Fruit fly (Drosophila melanogaster) whole organism, wandering third instar larva: ENCODE data around the gene CAH3.

Experiments
- GATAd ChIP-seq: sonication (Bioruptor generic); optimal IDR thresholded peaks from 2 replicates; lab custom pipeline; 2016; ENCODE audit warnings: missing biosample characterization, missing genetic modification characterization
- Hnf4 ChIP-seq: fragments of 200-800 bp; sonication (Bioruptor generic); optimal IDR thresholded peaks from 2 replicates; lab custom pipeline; 2016; ENCODE audit warnings: missing biosample characterization, mild to moderate bottlenecking, missing genetic modification characterization
- Hr78 ChIP-seq: fragments of >200 bp; optimal IDR thresholded peaks from 2 replicates; lab custom pipeline; 2017; ENCODE audit warnings: missing biosample characterization, missing genetic modification characterization
- Hr83 ChIP-seq: fragments of 200-300 bp; sonication (Bioruptor generic); optimal IDR thresholded peaks from 2 replicates; lab custom pipeline; 2016; ENCODE audit warnings: missing biosample characterization, mild to moderate bottlenecking, missing genetic modification characterization, moderate library complexity; ENCODE audit not compliant: poor library complexity, severe bottlenecking
- OdsH ChIP-seq: fragments of 200-800 bp; sonication (Bioruptor generic); optimal IDR thresholded peaks from 2 replicates; lab custom pipeline; 2016; ENCODE audit warnings: missing biosample characterization, mild to moderate bottlenecking, missing genetic modification characterization
- dl ChIP-seq, 2 experiments: fragments of 175-275, 200-275 bp in 1 of 2; fragments of 200-275 bp in 1 of 2; sonication (Bioruptor generic); optimal IDR thresholded peaks; lab custom pipeline; 2018; ENCODE audit warnings: mild to moderate bottlenecking in 2 of 2, missing biosample characterization in 2 of 2, missing genetic modification characterization in 2 of 2, moderate library complexity in 2 of 2; ENCODE audit not compliant: partially characterized antibody in 2 of 2, insufficient read depth in 1 of 2
- fru ChIP-seq: fragments of 200-800 bp; sonication (Bioruptor generic); optimal IDR thresholded peaks from 3 replicates; lab custom pipeline; 2016; ENCODE audit warnings: missing biosample characterization, mild to moderate bottlenecking, missing genetic modification characterization
- psq ChIP-seq: fragments of 200-800 bp; sonication (Bioruptor generic); optimal IDR thresholded peaks from 3 replicates; lab custom pipeline; 2017; ENCODE audit warnings: missing biosample characterization, mild to moderate bottlenecking, missing genetic modification characterization, moderate library complexity
- usp ChIP-seq: fragments of >200 bp; optimal IDR thresholded peaks from 2 replicates; lab custom pipeline; 2017; ENCODE audit warnings: missing biosample characterization, missing genetic modification characterization

DNA sequence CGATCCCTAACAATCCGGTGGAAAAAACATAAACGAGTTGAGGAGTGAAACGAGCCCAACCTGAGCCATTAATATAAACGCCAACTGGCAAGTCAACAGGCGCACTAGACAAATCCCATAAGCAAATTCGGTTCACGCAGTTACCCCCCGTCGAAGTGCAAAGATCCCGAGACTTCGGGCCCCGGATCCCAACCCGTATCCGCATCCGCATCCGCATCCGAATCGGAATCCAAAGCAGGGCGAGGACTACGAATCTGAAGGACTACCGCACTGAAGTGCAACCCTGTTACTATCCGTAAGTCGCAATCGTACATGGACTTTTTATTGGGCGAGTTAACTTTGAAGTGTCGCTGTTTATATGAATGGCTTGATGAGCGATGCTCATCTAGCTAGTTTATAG is 43.8 kb downstream of the CAH3 start:
- TF ChIP-seq OdsH (GFP tag; lab: Kevin White, UChicago) (no peak), dl (GFP tag; optimal IDR thresholded peaks at IDR 0.05; lab: Kevin White, UChicago; ENCODE audit: insufficient read depth in 1 of 2, partially characterized antibody in 2 of 2) (no peak), Hr78 (GFP tag; lab: Kevin White, UChicago) (no peak), usp (GFP tag; lab: Kevin White, UChicago) (no peak), Hr83 (no peak), psq (GFP tag; lab: Kevin White, UChicago) (no peak), GATAd (GFP tag; lab: Kevin White, UChicago) (no peak), fru (GFP tag; lab: Kevin White, UChicago) (no peak), Hnf4 (GFP tag; lab: Kevin White, UChicago) (no peak)
